Worm (Caenorhabditis elegans): ENCODE results near the gene npa-1.

DNA sequence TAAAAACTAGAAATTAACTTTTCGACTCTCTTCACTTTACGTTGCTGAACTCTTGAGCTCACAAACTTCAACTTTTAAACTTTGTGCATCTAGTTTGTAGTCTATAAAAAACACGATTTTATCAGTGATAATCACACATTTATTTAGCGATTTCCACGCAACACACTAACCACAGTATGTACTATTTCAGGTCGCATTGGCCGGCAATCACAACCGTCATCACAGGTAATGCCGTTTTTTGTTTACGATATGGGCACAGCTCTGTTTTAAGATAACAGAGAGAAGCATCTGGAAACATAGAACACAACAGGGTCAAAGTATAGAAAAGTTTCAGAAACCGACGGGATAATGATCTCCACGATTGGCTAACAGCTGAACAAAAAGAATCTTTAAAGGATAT is 574 bp downstream of the npa-1 start:
- TF ChIP-seq cog-1 (tag; optimal IDR thresholded peaks at IDR 0.05) (no peak), med-1 (GFP tag; optimal IDR thresholded peaks at IDR 0.05; ENCODE audit: insufficient read depth) (no peak), ztf-23 (GFP tag; IDR thresholded peaks at IDR 0.05) (no peak), klf-2 (GFP tag; conservative IDR thresholded peaks at IDR 0.05) (no peak), tab-1 (GFP tag; IDR thresholded peaks at IDR 0.05) (no peak), flt-1 (GFP tag; IDR thresholded peaks at IDR 0.05) (no peak), T22C8.4 (GFP tag; IDR thresholded peaks at IDR 0.05) (no peak), ref-1 (GFP tag; conservative IDR thresholded peaks at IDR 0.05) (no peak)

Data from whole organism, midembryonic.